Worm (Caenorhabditis elegans): ENCODE results near the gene C50D2.6.

C50D2.6 gene

ce11 chrII:43640-44039 is 40.6 kb upstream of the C50D2.6 start, which contains the start of gene nfyc-1 (continued):
- TF ChIP-seq zag-1 (tag; optimal IDR thresholded peaks at IDR 0.05) = no peak
- TF ChIP-seq pax-3 (tag; optimal IDR thresholded peaks at IDR 0.05) = no peak
- peak; percentile 56 for TF ChIP-seq rnt-1 (tag; optimal IDR thresholded peaks at IDR 0.05)
- TF ChIP-seq tbx-2 (tag; optimal IDR thresholded peaks at IDR 0.05) = peak; percentile 66
- peak; percentile 24 for TF ChIP-seq nhr-237 (tag; optimal IDR thresholded peaks at IDR 0.05)
- peak; percentile 57 for TF ChIP-seq fkh-8 (tag; optimal IDR thresholded peaks at IDR 0.05)
- TF ChIP-seq lin-14 (GFP tag; optimal IDR thresholded peaks at IDR 0.05) = no peak
- no peak for TF ChIP-seq nhr-12 (tag; optimal IDR thresholded peaks at IDR 0.05)
- TF ChIP-seq mep-1 (tag; optimal IDR thresholded peaks at IDR 0.05) = peak; percentile 92
- peak; percentile 74 for TF ChIP-seq nhr-47 (tag; optimal IDR thresholded peaks at IDR 0.05)
- TF ChIP-seq ztf-4 (tag; optimal IDR thresholded peaks at IDR 0.05) = peak; percentile 25
- TF ChIP-seq nhr-71 (tag; optimal IDR thresholded peaks at IDR 0.05) = peak; percentile 78
- peak; percentile 26 for TF ChIP-seq snpc-4 (tag; optimal IDR thresholded peaks at IDR 0.05)
- TF ChIP-seq elt-3 (tag; optimal IDR thresholded peaks at IDR 0.05) = peak in 1 of 6 experiments; percentile 47
- TF ChIP-seq irx-1 (tag; optimal IDR thresholded peaks at IDR 0.05) = peak; percentile 22
- TF ChIP-seq xbp-1 (tag; optimal IDR thresholded peaks at IDR 0.05) = peak; percentile 64
- TF ChIP-seq nhr-19 (GFP tag; conservative IDR thresholded peaks at IDR 0.05) = peak; percentile 23; the same call in 1 of the 2 replicates

DNA sequence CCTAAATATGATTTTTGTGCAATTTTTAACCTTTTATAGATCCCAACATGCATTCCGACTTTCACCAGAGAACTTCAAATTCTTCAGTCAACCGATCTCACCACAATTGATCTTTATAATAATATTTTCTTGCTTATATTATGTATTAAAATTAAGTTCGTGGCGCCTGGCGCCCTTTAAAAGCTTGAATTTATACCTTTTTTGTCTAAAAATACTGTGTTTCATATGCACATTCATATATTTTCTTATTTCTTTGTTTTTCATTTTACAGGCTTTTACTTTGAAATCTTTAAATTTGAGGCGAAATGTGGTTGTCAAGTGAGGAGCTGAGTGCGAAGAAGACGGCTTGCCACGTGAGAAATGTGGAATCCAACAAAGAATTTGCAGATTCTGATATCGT is 39.5 kb upstream of the C50D2.6 start, which contains the start of gene rpoa-49:
Gene rpoa-49 (plus strand): TSS at position 301 of the 400 bp plus-strand sequence.
- TF ChIP-seq rnt-1 (tag; optimal IDR thresholded peaks at IDR 0.05) = no peak
- no peak for TF ChIP-seq nhr-77 (tag; optimal IDR thresholded peaks at IDR 0.05)
- TF ChIP-seq nhr-84 (tag; optimal IDR thresholded peaks at IDR 0.05) = no peak
- no peak for TF ChIP-seq mep-1 (tag; optimal IDR thresholded peaks at IDR 0.05)
- no peak for TF ChIP-seq aha-1 (tag; optimal IDR thresholded peaks at IDR 0.05)

- TF ChIP-seq nhr-85 (tag) (peak; percentile 59), lin-15B (tag; optimal IDR thresholded peaks at IDR 0.05) (no peak)
Observed at ce11 chrII:46116-46515, 38.1 kb upstream of the C50D2.6 start, which contains the start of gene rpt-4. rpt-4 (minus strand) TSS chrII:46216.

ce11 chrII:47280-47679 is 37.0 kb upstream of the C50D2.6 start, which contains the start of gene C23H3.5:
C23H3.5 (plus strand) TSS chrII:47580.
- TF ChIP-seq nhr-20 (tag; optimal IDR thresholded peaks at IDR 0.05) = no peak

DNA sequence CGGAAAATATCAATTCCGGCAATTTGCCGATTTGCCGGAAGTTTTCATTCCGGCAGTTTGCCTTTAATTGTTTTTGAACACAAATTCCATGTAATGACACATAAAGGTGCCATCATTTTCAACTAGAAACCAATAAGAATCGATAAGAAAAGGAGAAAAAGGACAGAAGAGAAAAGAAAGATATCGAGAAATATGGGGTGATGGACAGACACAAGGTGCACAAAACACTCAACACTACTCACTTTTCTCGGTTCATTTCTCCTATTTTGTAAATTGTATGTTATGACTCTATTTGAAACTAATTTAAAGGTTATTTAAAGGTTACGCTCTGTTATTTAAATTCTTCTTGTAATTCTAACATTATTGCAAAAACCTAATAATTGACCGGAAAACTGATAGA is 33.4 kb upstream of the C50D2.6 start:
- TF ChIP-seq egl-13 (tag; optimal IDR thresholded peaks at IDR 0.05) (no peak), skn-1 (tag; optimal IDR thresholded peaks at IDR 0.05) (no peak), dpl-1 (GFP tag; optimal IDR thresholded peaks at IDR 0.05) (no peak), lin-35 (GFP tag; optimal IDR thresholded peaks at IDR 0.05) (peak in 1 of 2 experiments; percentile 22), C04F5.9 (tag; optimal IDR thresholded peaks at IDR 0.05) (no peak), zip-4 (GFP tag; optimal IDR thresholded peaks at IDR 0.05) (no peak), alr-1 (tag; optimal IDR thresholded peaks at IDR 0.05; ENCODE audit: borderline replicate concordance) (no peak), swsn-7 (tag; optimal IDR thresholded peaks at IDR 0.05) (no peak)

- TF ChIP-seq rnt-1 (tag; optimal IDR thresholded peaks at IDR 0.05) (no peak), efl-1 (optimal IDR thresholded peaks at IDR 0.05) (no peak), efl-1 (GFP tag; optimal IDR thresholded peaks at IDR 0.05 in 1 of 2) (peak in 1 of 2 experiments; percentile 35)
Observed at ce11 chrII:51352-51751, 32.9 kb upstream of the C50D2.6 start, which contains the start of gene sptl-1. sptl-1 (plus strand) TSS chrII:51652.

Measured in whole organism, L1 larva.